Fruit fly (Drosophila melanogaster): ENCODE measurements around the gene CG7131.

CG7131 gene

dm6 chr3R:18266665-18267064, 21.9 kb downstream of the CG7131 start:
- no peak for TF ChIP-seq CG8478 (optimal IDR thresholded peaks at IDR 0.05)

dm6 chr3R:18265275-18265674, 23.3 kb downstream of the CG7131 start:
- no peak for TF ChIP-seq CTCF (optimal IDR thresholded peaks at IDR 0.05)
- no peak for TF ChIP-seq CG8478 (optimal IDR thresholded peaks at IDR 0.05)

dm6 chr3R:18261602-18262001, 27.0 kb downstream of the CG7131 start:
- TF ChIP-seq CG8478 (optimal IDR thresholded peaks at IDR 0.05) (no peak), CTCF (optimal IDR thresholded peaks at IDR 0.05) (no peak)

dm6 chr3R:18260016-18260415, 28.6 kb downstream of the CG7131 start:
- TF ChIP-seq CG8478 (optimal IDR thresholded peaks at IDR 0.05) (no peak), CTCF (optimal IDR thresholded peaks at IDR 0.05) (no peak)

dm6 chr3R:18255281-18255680, 33.3 kb downstream of the CG7131 start, which contains the start of the genes Ada2a, Polr2D, Tgs1 and moi:
Gene Ada2a (minus strand): TSS chr3R:18255487.
Gene Polr2D (minus strand): TSS chr3R:18255487.
Gene Tgs1 (plus strand): TSS chr3R:18255530.
Gene moi (plus strand): TSS chr3R:18255530.
- TF ChIP-seq CTCF (optimal IDR thresholded peaks at IDR 0.05) (peak; percentile 1 to 28), CG8478 (optimal IDR thresholded peaks at IDR 0.05) (no peak)

dm6 chr3R:18252578-18252977, 36.0 kb downstream of the CG7131 start, which contains the start of gene CG12320:
Gene CG12320 (minus strand): TSS chr3R:18252734.
- TF ChIP-seq CTCF (optimal IDR thresholded peaks at IDR 0.05) (peak in 1 of 2 experiments; percentile 8), CG8478 (optimal IDR thresholded peaks at IDR 0.05) (no peak)

- TF ChIP-seq CG8478 (optimal IDR thresholded peaks at IDR 0.05) (no peak), CTCF (optimal IDR thresholded peaks at IDR 0.05) (no peak)
Measured at dm6 chr3R:18251876-18252275, 36.7 kb downstream of the CG7131 start.

- TF ChIP-seq CG8478 (optimal IDR thresholded peaks at IDR 0.05) (no peak), CTCF (optimal IDR thresholded peaks at IDR 0.05) (no peak)
Measured at dm6 chr3R:18250815-18251214, 37.8 kb downstream of the CG7131 start, which contains the start of gene CG18598. Gene CG18598 (plus strand): TSS chr3R:18251115.

dm6 chr3R:18249268-18249667, 39.3 kb downstream of the CG7131 start:
- TF ChIP-seq CG8478 (optimal IDR thresholded peaks at IDR 0.05) (no peak), CTCF (optimal IDR thresholded peaks at IDR 0.05) (no peak)

dm6 chr3R:18246041-18246440, 42.5 kb downstream of the CG7131 start:
- no peak for TF ChIP-seq CTCF (optimal IDR thresholded peaks at IDR 0.05)
- no peak for TF ChIP-seq CG8478 (optimal IDR thresholded peaks at IDR 0.05)

dm6 chr3R:18245044-18245596, 43.5 kb downstream of the CG7131 start:
- TF ChIP-seq CG8478 (optimal IDR thresholded peaks at IDR 0.05) = no peak
- no peak for TF ChIP-seq CTCF (optimal IDR thresholded peaks at IDR 0.05)

dm6 chr3R:18244171-18245043, 44.2 kb downstream of the CG7131 start:
- TF ChIP-seq CTCF (optimal IDR thresholded peaks at IDR 0.05) (no peak), CG8478 (optimal IDR thresholded peaks at IDR 0.05) (peak; percentile 33)

dm6 chr3R:18243718-18244170, 44.8 kb downstream of the CG7131 start:
- TF ChIP-seq CTCF (optimal IDR thresholded peaks at IDR 0.05) = no peak
- no peak for TF ChIP-seq CG8478 (optimal IDR thresholded peaks at IDR 0.05)

dm6 chr3R:18243000-18243399, 45.6 kb downstream of the CG7131 start:
- TF ChIP-seq CTCF (optimal IDR thresholded peaks at IDR 0.05) = no peak
- TF ChIP-seq CG8478 (optimal IDR thresholded peaks at IDR 0.05) = no peak

- no peak for TF ChIP-seq CG8478 (optimal IDR thresholded peaks at IDR 0.05)
- peak in 1 of 2 experiments; percentile 8 for TF ChIP-seq CTCF (optimal IDR thresholded peaks at IDR 0.05)
Measured at dm6 chr3R:18242089-18242955, 46.3 kb downstream of the CG7131 start, which contains the start of the genes CG7156 and 14-3-3epsilon. Gene CG7156 (minus strand): TSS chr3R:18242159. Gene 14-3-3epsilon (plus strand): TSS chr3R:18242531.

Measured in S2 (cell line).